Worm (Caenorhabditis elegans) whole organism, L4 larva: ENCODE results near the gene F38H4.6.
A peak's percentile ranks its signal among the peaks of the same experiment; 100 is the strongest.

Experiments used
- D1046.2 ChIP-seq: fragments of 200-800 bp; sonication (Bioruptor generic); IDR thresholded peaks from 2 replicates; pipeline ENCODE4 v1.3.6; 2022; ENCODE audit warnings: missing genetic modification characterization, missing compliant biosample characterization
- F37D6.2 ChIP-seq: sonication (generic microtip); optimal IDR thresholded peaks from 2 replicates; lab custom pipeline; 2016; ENCODE audit warnings: mild to moderate bottlenecking, missing genetic modification characterization, missing compliant biosample characterization
- F49E8.2 ChIP-seq: sonication (generic microtip); optimal IDR thresholded peaks from 2 replicates; lab custom pipeline; 2016; ENCODE audit warnings: missing compliant biosample characterization, mild to moderate bottlenecking, missing genetic modification characterization, borderline replicate concordance
- R02D3.7 ChIP-seq: fragments of 150-350 bp; sonication (generic microtip); optimal IDR thresholded peaks from 3 replicates; lab custom pipeline; 2014; ENCODE audit warnings: missing biosample characterization, missing genetic modification characterization
- T26A8.4 ChIP-seq: fragments of 200-800 bp; sonication (Bioruptor generic); IDR thresholded peaks from 2 replicates; pipeline ENCODE4 v1.3.6; 2022; ENCODE audit warnings: missing genetic modification characterization, missing compliant biosample characterization
- Y105C5A.15 ChIP-seq: fragments of 200-800 bp; sonication (Bioruptor generic); IDR thresholded peaks from 2 replicates; pipeline ENCODE4 v1.3.6; 2022; ENCODE audit warnings: missing genetic modification characterization, missing compliant biosample characterization
- Y5F2A.4 ChIP-seq: fragments of 200-800 bp; sonication (Bioruptor generic); optimal IDR thresholded peaks from 2 replicates; lab custom pipeline; 2018; ENCODE audit warnings: mild to moderate bottlenecking, missing genetic modification characterization, missing compliant biosample characterization
- Y75B8A.6 ChIP-seq: fragments of 200-800 bp; sonication (Bioruptor generic); IDR thresholded peaks from 2 replicates; pipeline ENCODE4 v1.3.6; 2022; ENCODE audit warnings: missing genetic modification reagents, missing genetic modification characterization, missing compliant biosample characterization
- ZK337.2 ChIP-seq: fragments of 200-800 bp; sonication (Bioruptor generic); IDR thresholded peaks from 2 replicates; pipeline ENCODE4 v1.3.6; 2022; ENCODE audit warnings: missing genetic modification reagents, missing genetic modification characterization, missing compliant biosample characterization
- aha-1 ChIP-seq: fragments of 150-350 bp; peaks from one replicate; lab custom pipeline; 2014; ENCODE audit warnings: missing biosample characterization, missing genetic modification characterization
- aly-2 ChIP-seq: sonication (generic microtip); optimal IDR thresholded peaks from 2 replicates; lab custom pipeline; 2018; ENCODE audit warnings: missing biosample characterization, missing genetic modification characterization
- arid-1 ChIP-seq: fragments of 200-800 bp; sonication (Bioruptor generic); conservative IDR thresholded peaks from 2 replicates; pipeline ENCODE4 v1.3.6; 2022; ENCODE audit warnings: missing genetic modification reagents, missing genetic modification characterization, missing compliant biosample characterization
- attf-4 ChIP-seq: sonication (generic microtip); optimal IDR thresholded peaks from 3 replicates; lab custom pipeline; 2017; ENCODE audit warnings: missing biosample characterization, missing genetic modification characterization
- ceh-20 ChIP-seq: fragments of 200-800 bp; sonication (Bioruptor generic); IDR thresholded peaks from 2 replicates; pipeline ENCODE4 v1.3.6; 2022; ENCODE audit warnings: missing genetic modification reagents, missing genetic modification characterization, missing compliant biosample characterization
- ceh-32 ChIP-seq: sonication (generic microtip); optimal IDR thresholded peaks from 2 replicates; lab custom pipeline; 2016; ENCODE audit warnings: mild to moderate bottlenecking, missing genetic modification characterization, missing compliant biosample characterization; ENCODE audit not compliant: poor library complexity
- daf-12 ChIP-seq: fragments of 150-350 bp; optimal IDR thresholded peaks from 2 replicates; lab custom pipeline; 2014; ENCODE audit warnings: missing biosample characterization, missing genetic modification reagents, missing genetic modification characterization
- daf-19 ChIP-seq: fragments of 200-800 bp; sonication (Bioruptor generic); conservative IDR thresholded peaks from 2 replicates; pipeline ENCODE4 v1.3.6; 2022; ENCODE audit warnings: missing genetic modification characterization, missing compliant biosample characterization
- dmd-8 ChIP-seq: fragments of 200-800 bp; sonication (Bioruptor generic); IDR thresholded peaks from 2 replicates; pipeline ENCODE4 v1.3.6; 2022; ENCODE audit warnings: missing genetic modification characterization, missing compliant biosample characterization
- fos-1 ChIP-seq: fragments of 150-350 bp; optimal IDR thresholded peaks from 2 replicates; lab custom pipeline; 2014; ENCODE audit warnings: missing biosample characterization, missing genetic modification characterization
- hif-1 ChIP-seq, 2 experiments: sonication (generic microtip); optimal IDR thresholded peaks; 2 replicates each; lab custom pipeline; 2016 to 2017; ENCODE audit warnings: missing compliant biosample characterization in 2 of 2, missing genetic modification characterization in 2 of 2, missing genetic modification reagents in 2 of 2, missing genotype in 2 of 2, mild to moderate bottlenecking in 1 of 2
- hlh-30 ChIP-seq: sonication (generic microtip); optimal IDR thresholded peaks from 2 replicates; lab custom pipeline; 2017; ENCODE audit warnings: antibody characterized with exemption, mild to moderate bottlenecking, missing genetic modification characterization, missing compliant biosample characterization; ENCODE audit not compliant: insufficient read depth
- jun-1 ChIP-seq: fragments of 150-350 bp; optimal IDR thresholded peaks from 2 replicates; lab custom pipeline; 2014; ENCODE audit warnings: missing biosample characterization, missing genetic modification reagents, missing genetic modification characterization
- lin-13 ChIP-seq: fragments of 150-350 bp; optimal IDR thresholded peaks from 2 replicates; lab custom pipeline; 2014; ENCODE audit warnings: missing biosample characterization, missing genetic modification reagents, missing genetic modification characterization
- lin-38 ChIP-seq: fragments of 200-800 bp; sonication (Bioruptor generic); IDR thresholded peaks from 2 replicates; pipeline ENCODE4 v1.3.6; 2022; ENCODE audit warnings: missing genetic modification reagents, missing genetic modification characterization, missing compliant biosample characterization
- lir-3 ChIP-seq: sonication (generic microtip); optimal IDR thresholded peaks from 2 replicates; lab custom pipeline; 2016; ENCODE audit warnings: mild to moderate bottlenecking, missing genetic modification characterization, missing compliant biosample characterization
- lsy-2 ChIP-seq, 2 experiments: fragments of 150-350 bp in 1 of 2; sonication (generic microtip) in 1 of 2; optimal IDR thresholded peaks; 2 replicates each; lab custom pipeline; 2014 to 2017; ENCODE audit warnings: missing biosample characterization in 2 of 2, missing genetic modification characterization in 2 of 2
- madf-9 ChIP-seq: fragments of 200-800 bp; sonication (Bioruptor generic); conservative IDR thresholded peaks from 2 replicates; pipeline ENCODE4 v1.3.6; 2022; ENCODE audit warnings: missing genetic modification reagents, missing genetic modification characterization, missing compliant biosample characterization
- mdt-29 ChIP-seq: fragments of 200-800 bp; sonication (Bioruptor generic); IDR thresholded peaks from 2 replicates; pipeline ENCODE4 v1.3.6; 2022; ENCODE audit warnings: missing genetic modification reagents, missing genetic modification characterization, missing compliant biosample characterization
- mep-1 ChIP-seq: fragments of 150-350 bp; sonication (generic microtip); optimal IDR thresholded peaks from 3 replicates; lab custom pipeline; 2014; ENCODE audit warnings: missing biosample characterization, missing genetic modification characterization
- mxl-2 ChIP-seq: fragments of 200-800 bp; sonication (Bioruptor generic); conservative IDR thresholded peaks from 2 replicates; pipeline ENCODE4 v1.3.6; 2022; ENCODE audit warnings: missing genetic modification reagents, missing genetic modification characterization, missing compliant biosample characterization
- nhr-41 ChIP-seq: fragments of 200-800 bp; sonication (Bioruptor generic); IDR thresholded peaks from 2 replicates; pipeline ENCODE4 v1.3.6; 2022; ENCODE audit warnings: missing genetic modification reagents, missing genetic modification characterization, missing compliant biosample characterization
- nhr-42 ChIP-seq: fragments of 200-800 bp; sonication (Bioruptor generic); IDR thresholded peaks from 2 replicates; pipeline ENCODE4 v1.3.6; 2022; ENCODE audit warnings: missing genetic modification characterization, missing compliant biosample characterization
- nhr-6 ChIP-seq: fragments of 150-350 bp; optimal IDR thresholded peaks from 2 replicates; lab custom pipeline; 2014; ENCODE audit warnings: missing biosample characterization, missing genetic modification characterization
- nhr-77 ChIP-seq: fragments of 150-350 bp; optimal IDR thresholded peaks from 2 replicates; lab custom pipeline; 2014; ENCODE audit warnings: missing biosample characterization, missing genetic modification characterization
- pha-4 ChIP-seq, 2 experiments: fragments of 150-350 bp in 1 of 2; fragments of 200-800 bp in 1 of 2; sonication (Bioruptor generic) in 1 of 2; IDR thresholded peaks in 1 of 2; optimal IDR thresholded peaks in 1 of 2; 2 replicates each; pipeline versions ENCODE4 v1.3.6 to Lab custom; 2014 to 2022; ENCODE audit warnings: missing genetic modification characterization in 2 of 2, missing genetic modification reagents in 2 of 2, missing biosample characterization in 1 of 2, missing compliant biosample characterization in 1 of 2
- rbr-2 ChIP-seq: sonication (generic microtip); optimal IDR thresholded peaks from 2 replicates; lab custom pipeline; 2016; ENCODE audit warnings: missing genotype, missing genetic modification characterization, missing compliant biosample characterization
- set-16 ChIP-seq: fragments of 200-800 bp; sonication (Bioruptor generic); IDR thresholded peaks from 2 replicates; pipeline ENCODE4 v1.3.6; 2022; ENCODE audit warnings: missing genetic modification reagents, missing genetic modification characterization, missing compliant biosample characterization
- snpc-4 ChIP-seq: fragments of 150-350 bp; optimal IDR thresholded peaks from 2 replicates; lab custom pipeline; 2014; ENCODE audit warnings: missing biosample characterization, missing genetic modification characterization
- spr-1 ChIP-seq: sonication (generic microtip); optimal IDR thresholded peaks from 2 replicates; lab custom pipeline; 2016; ENCODE audit warnings: mild to moderate bottlenecking, missing genetic modification characterization, missing compliant biosample characterization
- spr-3 ChIP-seq: fragments of 200-800 bp; sonication (Bioruptor generic); optimal IDR thresholded peaks from 2 replicates; lab custom pipeline; 2018; ENCODE audit warnings: mild to moderate bottlenecking, missing genetic modification characterization, missing compliant biosample characterization
- unc-130 ChIP-seq: sonication (generic microtip); optimal IDR thresholded peaks from 2 replicates; lab custom pipeline; 2016; ENCODE audit warnings: missing genetic modification reagents, missing genetic modification characterization, missing compliant biosample characterization
- unc-62 ChIP-seq, 3 experiments: fragments of 150-350 bp in 1 of 3; sonication (generic microtip); optimal IDR thresholded peaks in 2 of 3; peaks in 1 of 3; 1 replicate in 1 of 3; 2 replicates in 2 of 3; lab custom pipeline; 2014 to 2017; ENCODE audit warnings: missing biosample characterization in 3 of 3, missing genetic modification characterization in 3 of 3, missing genetic modification reagents in 3 of 3, missing genotype in 1 of 3
- vab-7 ChIP-seq: fragments of 200-800 bp; sonication (Bioruptor generic); IDR thresholded peaks from 2 replicates; pipeline ENCODE4 v1.3.6; 2022; ENCODE audit warnings: missing genetic modification reagents, missing genetic modification characterization, missing compliant biosample characterization
- zip-11 ChIP-seq: fragments of 200-800 bp; sonication (Bioruptor generic); IDR thresholded peaks from 2 replicates; pipeline ENCODE4 v1.3.6; 2022; ENCODE audit warnings: missing genetic modification characterization, missing compliant biosample characterization
- zip-2 ChIP-seq: fragments of 150-350 bp; optimal IDR thresholded peaks from 2 replicates; lab custom pipeline; 2014; ENCODE audit warnings: missing biosample characterization, missing genetic modification characterization
- ztf-7 ChIP-seq: fragments of 150-350 bp; optimal IDR thresholded peaks from 2 replicates; lab custom pipeline; 2014; ENCODE audit warnings: missing biosample characterization, missing genetic modification characterization

Gene F38H4.6

ce11 chrIV:11859995-11860605 is 12.4 kb upstream of the F38H4.6 start, which contains the start of gene mob-1 (continued):
- TF ChIP-seq lin-13 (GFP tag; lab: Kevin White, UChicago) (no peak), zip-2 (no peak)

- TF ChIP-seq dmd-8 (GFP tag; lab: Robert Waterston, UW) (no peak), mxl-2 (GFP tag; lab: Robert Waterston, UW) (no peak), aha-1 (tag; lab: Kevin White, UChicago) (no peak), spr-1 (no peak), pha-4 (GFP tag; IDR thresholded peaks at IDR 0.05; lab: Robert Waterston, UW) (no peak), pha-4 (tag; optimal IDR thresholded peaks at IDR 0.05; lab: Kevin White, UChicago) (no peak), Y5F2A.4 (GFP tag; lab: Kevin White, UChicago) (no peak), nhr-41 (no peak), ZK337.2 (GFP tag; lab: Robert Waterston, UW) (no peak), nhr-77 (tag; lab: Kevin White, UChicago) (no peak), lsy-2 (tag; optimal IDR thresholded peaks at IDR 0.05; lab: Kevin White, UChicago) (no peak), lir-3 (tag; lab: Kevin White, UChicago) (no peak), hif-1 (tag; optimal IDR thresholded peaks at IDR 0.05; lab: Kevin White, UChicago) (no peak), snpc-4 (tag; lab: Kevin White, UChicago) (no peak), F49E8.2 (tag; lab: Kevin White, UChicago) (no peak), Y75B8A.6 (no peak), nhr-42 (no peak)
Observed at ce11 chrIV:11858142-11858541, 10.5 kb upstream of the F38H4.6 start, which contains the start of gene let-92. TSS of gene let-92 (plus strand) at chrIV:11858442.

ce11 chrIV:11857159-11857565 is 9.5 kb upstream of the F38H4.6 start:
- TF ChIP-seq zip-11 (GFP tag; lab: Robert Waterston, UW) (no peak), madf-9 (GFP tag; lab: Robert Waterston, UW) (0 out of 2 replicates have a peak, but pooled peaks have one; percentile 46), mdt-29 (GFP tag; lab: Robert Waterston, UW) (no peak), mep-1 (peak; percentile 81), set-16 (GFP tag; lab: Robert Waterston, UW) (peak; percentile 87), lin-38 (GFP tag; lab: Robert Waterston, UW) (peak; percentile 66), fos-1 (tag; lab: Kevin White, UChicago) (no peak), nhr-77 (tag; lab: Kevin White, UChicago) (peak; percentile 22), rbr-2 (peak; percentile 89), T26A8.4 (GFP tag; lab: Robert Waterston, UW) (peak; percentile 38; the same call in 1 of the 2 replicates), vab-7 (0 out of 2 replicates have a peak, but pooled peaks have one; percentile 39), ceh-20 (GFP tag; lab: Robert Waterston, UW) (peak; percentile 75), unc-62 (GFP tag; optimal IDR thresholded peaks at IDR 0.05 in 1 of 2; lab: Kevin White, UChicago) (peak in 1 of 2 experiments; percentile 83), unc-62 (tag; optimal IDR thresholded peaks at IDR 0.05; lab: Kevin White, UChicago) (no peak), ztf-7 (tag; lab: Kevin White, UChicago) (no peak), aly-2 (tag; lab: Kevin White, UChicago) (no peak), daf-19 (GFP tag; lab: Robert Waterston, UW) (no peak), unc-130 (GFP tag; lab: Kevin White, UChicago) (no peak), daf-12 (no peak), jun-1 (peak; percentile 36), Y105C5A.15 (no peak), spr-1 (peak; percentile 45), F37D6.2 (tag; lab: Kevin White, UChicago) (peak; percentile 71), attf-4 (tag; lab: Kevin White, UChicago) (no peak), hlh-30 (peak; percentile 61), arid-1 (no peak; the same call in 1 of the 2 replicates), hif-1 (tag; optimal IDR thresholded peaks at IDR 0.05; lab: Kevin White, UChicago) (peak in 1 of 2 experiments; percentile 56), R02D3.7 (tag; lab: Kevin White, UChicago) (no peak), nhr-6 (tag; lab: Kevin White, UChicago) (peak; percentile 24), ceh-32 (tag; lab: Kevin White, UChicago) (no peak), F49E8.2 (tag; lab: Kevin White, UChicago) (no peak), zip-2 (no peak), spr-3 (GFP tag; lab: Kevin White, UChicago) (no peak), D1046.2 (GFP tag; lab: Robert Waterston, UW) (no peak)
